Worm (Caenorhabditis elegans) whole organism, midembryonic: ENCODE results near the gene mboa-1.
A peak's percentile ranks its signal among the peaks of the same experiment; 100 is the strongest.

Experiments used
- T22C8.4 ChIP-seq: fragments of 200-800 bp; sonication (Bioruptor generic); IDR thresholded peaks from 2 replicates; pipeline ENCODE4 v1.3.6; 2022; ENCODE audit warnings: missing genetic modification characterization, missing compliant biosample characterization
- cog-1 ChIP-seq: sonication (generic microtip); optimal IDR thresholded peaks from 2 replicates; lab custom pipeline; 2016; ENCODE audit warnings: missing genetic modification characterization, missing compliant biosample characterization
- flt-1 ChIP-seq: fragments of 200-800 bp; sonication (Bioruptor generic); IDR thresholded peaks from 2 replicates; pipeline ENCODE4 v1.3.6; 2022; ENCODE audit warnings: missing genetic modification characterization, missing compliant biosample characterization
- klf-2 ChIP-seq: fragments of 200-800 bp; sonication (Bioruptor generic); conservative IDR thresholded peaks from 2 replicates; pipeline ENCODE4 v1.3.6; 2022; ENCODE audit warnings: missing genetic modification reagents, missing genetic modification characterization, missing compliant biosample characterization
- med-1 ChIP-seq: sonication (generic microtip); optimal IDR thresholded peaks from 2 replicates; lab custom pipeline; 2017; ENCODE audit warnings: missing genetic modification characterization, mild to moderate bottlenecking, missing compliant biosample characterization, antibody characterized with exemption, missing genetic modification reagents; ENCODE audit not compliant: insufficient read depth
- ref-1 ChIP-seq: fragments of 200-800 bp; sonication (Bioruptor generic); conservative IDR thresholded peaks from 2 replicates; pipeline ENCODE4 v1.3.6; 2022; ENCODE audit warnings: missing genetic modification reagents, missing genetic modification characterization, missing compliant biosample characterization
- tab-1 ChIP-seq: fragments of 200-800 bp; sonication (Bioruptor generic); IDR thresholded peaks from 2 replicates; pipeline ENCODE4 v1.3.6; 2022; ENCODE audit warnings: missing genetic modification characterization, missing compliant biosample characterization
- ztf-23 ChIP-seq: fragments of 200-800 bp; sonication (Bioruptor generic); IDR thresholded peaks from 2 replicates; pipeline ENCODE4 v1.3.6; 2022; ENCODE audit warnings: missing genetic modification reagents, missing genetic modification characterization, missing compliant biosample characterization
- ztf-29 ChIP-seq: fragments of 200-800 bp; sonication (Bioruptor generic); IDR thresholded peaks from 2 replicates; pipeline ENCODE4 v1.3.6; 2022; ENCODE audit warnings: missing genetic modification reagents, missing genetic modification characterization, missing compliant biosample characterization

mboa-1 gene

ce11 chrX:16016796-16017195 lies 13.8 kb upstream of the mboa-1 start, which contains the start of the genes VB0395L.1 and nhx-1:
VB0395L.1 (minus strand) TSS chrX:16016981.
nhx-1 (plus strand) TSS chrX:16017121.
- TF ChIP-seq klf-2 (GFP tag; lab: Robert Waterston, UW) (no peak), ztf-29 (GFP tag; lab: Robert Waterston, UW) (no peak), med-1 (GFP tag; lab: Kevin White, UChicago) (no peak), cog-1 (tag; lab: Kevin White, UChicago) (no peak), ztf-23 (no peak), ref-1 (GFP tag; lab: Robert Waterston, UW) (no peak), T22C8.4 (GFP tag; lab: Robert Waterston, UW) (no peak)

- TF ChIP-seq ref-1 (GFP tag; lab: Robert Waterston, UW), result no peak
- TF ChIP-seq tab-1, result no peak
- no peak for TF ChIP-seq ztf-23
- no peak for TF ChIP-seq med-1 (GFP tag; lab: Kevin White, UChicago)
- no peak for TF ChIP-seq cog-1 (tag; lab: Kevin White, UChicago)
- TF ChIP-seq T22C8.4 (GFP tag; lab: Robert Waterston, UW), result no peak
- no peak for TF ChIP-seq klf-2 (GFP tag; lab: Robert Waterston, UW)
- TF ChIP-seq ztf-29 (GFP tag; lab: Robert Waterston, UW), result no peak
- TF ChIP-seq flt-1 (GFP tag; lab: Robert Waterston, UW), result no peak
These were observed 6.0 kb upstream of the mboa-1 start for ce11 chrX:16024558-16024957.

ce11 chrX:16028980-16029379 lies 1.6 kb upstream of the mboa-1 start:
- TF ChIP-seq med-1 (GFP tag; lab: Kevin White, UChicago), result no peak
- TF ChIP-seq cog-1 (tag; lab: Kevin White, UChicago), result no peak
- no peak for TF ChIP-seq tab-1
- TF ChIP-seq ref-1 (GFP tag; lab: Robert Waterston, UW), result no peak
- no peak for TF ChIP-seq klf-2 (GFP tag; lab: Robert Waterston, UW)
- TF ChIP-seq ztf-29 (GFP tag; lab: Robert Waterston, UW), result no peak
- no peak for TF ChIP-seq ztf-23

DNA sequence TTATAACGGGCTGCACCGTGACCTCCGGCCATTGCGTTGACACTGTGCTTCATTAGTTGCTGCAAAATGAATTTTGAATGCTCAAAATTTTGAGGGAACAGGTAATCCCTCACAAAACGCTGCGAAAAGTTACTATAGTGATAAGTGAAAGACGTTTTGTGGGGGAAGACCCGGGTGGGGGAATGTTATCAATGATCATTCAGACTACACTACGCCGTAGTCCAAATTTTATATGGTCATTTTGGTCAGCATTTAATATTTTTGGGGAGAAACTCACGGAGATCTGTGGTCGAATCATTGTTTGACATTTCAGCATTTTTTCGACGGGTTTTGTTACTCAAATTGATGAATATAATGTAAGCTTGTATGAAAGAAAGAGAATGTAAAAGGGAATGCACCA lies 8.6 kb downstream of the mboa-1 start:
- TF ChIP-seq T22C8.4 (GFP tag; lab: Robert Waterston, UW) (no peak), flt-1 (GFP tag; lab: Robert Waterston, UW) (no peak), ztf-23 (no peak), ref-1 (GFP tag; lab: Robert Waterston, UW) (no peak), ztf-29 (GFP tag; lab: Robert Waterston, UW) (no peak), cog-1 (tag; lab: Kevin White, UChicago) (no peak), med-1 (GFP tag; lab: Kevin White, UChicago) (no peak), klf-2 (GFP tag; lab: Robert Waterston, UW) (no peak), tab-1 (no peak)

DNA sequence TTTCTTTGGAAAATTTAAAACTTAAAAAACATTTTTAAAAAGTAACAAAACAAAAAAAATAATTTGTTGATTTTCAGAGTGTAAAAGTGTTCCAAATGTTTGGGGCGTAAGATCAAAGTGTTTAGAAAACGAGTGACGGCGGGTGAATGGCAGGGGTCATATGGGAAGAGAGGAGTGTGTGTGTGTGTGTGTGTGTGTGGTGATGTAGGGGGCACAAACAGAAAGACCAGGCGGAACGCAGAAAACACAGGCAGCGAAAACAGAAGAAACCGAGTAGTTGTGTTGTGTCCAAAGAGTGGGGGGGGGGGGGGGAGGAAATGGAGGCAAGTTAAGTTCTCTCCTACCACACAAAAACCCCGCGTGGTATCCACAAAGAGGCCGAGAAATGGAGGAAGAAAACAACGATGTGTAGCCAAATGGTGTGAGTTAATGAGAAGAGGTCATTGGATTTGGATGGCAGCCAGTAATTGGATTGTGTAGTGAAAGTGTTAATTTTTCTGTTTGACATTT lies 9.7 kb downstream of the mboa-1 start, which contains the start of gene B0395.3:
TSS of gene B0395.3 (minus strand) at position 51 of the 510 bp plus-strand sequence.
- no peak for TF ChIP-seq cog-1 (tag; lab: Kevin White, UChicago)
- TF ChIP-seq ztf-29 (GFP tag; lab: Robert Waterston, UW), result no peak
- no peak for TF ChIP-seq T22C8.4 (GFP tag; lab: Robert Waterston, UW)
- TF ChIP-seq ztf-23, result peak; percentile 65; the same call in 1 of the 2 replicates

ce11 chrX:16041808-16042207 lies 11.2 kb downstream of the mboa-1 start:
- TF ChIP-seq cog-1 (tag; lab: Kevin White, UChicago), result no peak
- TF ChIP-seq T22C8.4 (GFP tag; lab: Robert Waterston, UW), result no peak

- TF ChIP-seq klf-2 (GFP tag; lab: Robert Waterston, UW), result no peak
These were observed 11.9 kb downstream of the mboa-1 start for ce11 chrX:16042480-16042879.

- TF ChIP-seq ztf-23 (no peak), T22C8.4 (GFP tag; lab: Robert Waterston, UW) (no peak), ref-1 (GFP tag; lab: Robert Waterston, UW) (no peak), ztf-29 (GFP tag; lab: Robert Waterston, UW) (no peak), cog-1 (tag; lab: Kevin White, UChicago) (no peak), tab-1 (no peak), klf-2 (GFP tag; lab: Robert Waterston, UW) (no peak)
These were observed 13.7 kb downstream of the mboa-1 start for ce11 chrX:16044325-16044724.

DNA sequence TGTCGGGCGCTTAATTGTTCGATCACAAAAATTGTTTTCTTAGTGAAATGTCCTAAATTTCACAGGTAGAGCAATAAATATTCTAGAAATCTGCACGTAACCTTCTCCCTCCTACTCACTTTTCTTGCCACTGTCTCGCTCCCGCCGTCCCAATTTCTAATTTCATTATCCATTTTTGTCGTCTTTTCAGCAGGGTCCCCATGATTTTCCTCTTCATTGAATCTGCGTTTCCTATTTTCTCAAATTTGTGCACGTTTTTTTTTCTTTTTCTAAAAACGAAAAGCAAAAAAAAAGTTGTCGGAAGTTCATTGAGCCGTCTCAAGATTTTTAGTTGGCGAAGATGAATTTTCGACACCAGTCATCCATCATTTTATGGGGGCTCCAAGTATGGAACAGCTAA lies 15.8 kb downstream of the mboa-1 start:
- TF ChIP-seq klf-2 (GFP tag; lab: Robert Waterston, UW), result no peak
- no peak for TF ChIP-seq flt-1 (GFP tag; lab: Robert Waterston, UW)
- TF ChIP-seq ref-1 (GFP tag; lab: Robert Waterston, UW), result no peak
- no peak for TF ChIP-seq ztf-23
- no peak for TF ChIP-seq T22C8.4 (GFP tag; lab: Robert Waterston, UW)
- no peak for TF ChIP-seq cog-1 (tag; lab: Kevin White, UChicago)
- TF ChIP-seq tab-1, result no peak
- no peak for TF ChIP-seq ztf-29 (GFP tag; lab: Robert Waterston, UW)
- TF ChIP-seq med-1 (GFP tag; lab: Kevin White, UChicago), result no peak

DNA sequence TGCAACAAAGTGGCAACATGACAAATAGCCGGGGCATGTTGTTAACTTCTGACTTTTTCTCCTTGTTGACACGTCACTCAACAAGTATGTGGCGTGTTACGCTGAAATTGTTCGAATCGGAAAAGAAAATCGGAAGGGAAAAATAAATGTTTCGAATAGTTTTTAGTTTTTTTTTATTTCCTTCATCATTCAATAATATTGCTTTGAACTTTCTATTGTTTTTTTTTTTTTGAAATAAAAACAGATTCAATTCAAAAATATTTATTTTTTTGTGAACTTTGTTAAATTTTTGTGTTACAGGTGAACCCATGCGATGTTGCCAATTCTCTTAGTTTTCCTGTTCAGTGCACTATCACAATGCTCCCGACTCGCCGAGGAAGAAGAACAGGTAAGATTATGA lies 19.0 kb downstream of the mboa-1 start, which contains the start of gene cpd-2:
TSS of gene cpd-2 (plus strand) at position 301 of the 400 bp plus-strand sequence.
- TF ChIP-seq ztf-29 (GFP tag; lab: Robert Waterston, UW) (no peak), klf-2 (GFP tag; lab: Robert Waterston, UW) (no peak), ztf-23 (no peak), ref-1 (GFP tag; lab: Robert Waterston, UW) (no peak), cog-1 (tag; lab: Kevin White, UChicago) (no peak), med-1 (GFP tag; lab: Kevin White, UChicago) (no peak), flt-1 (GFP tag; lab: Robert Waterston, UW) (no peak), tab-1 (no peak), T22C8.4 (GFP tag; lab: Robert Waterston, UW) (no peak)
